Fruit fly (Drosophila melanogaster): ENCODE measurements around the gene Cyp4e3.

Cyp4e3 gene

dm6 chr2L:9744634-9745033, 5.2 kb downstream of the Cyp4e3 start:
- TF ChIP-seq bowl (GFP tag; IDR thresholded peaks at IDR 0.05) (no peak), Ada2b (GFP tag; IDR thresholded peaks at IDR 0.05) (no peak), Deaf1 (tag; optimal IDR thresholded peaks at IDR 0.05) (peak; percentile 72), inv (GFP tag; IDR thresholded peaks at IDR 0.05; ENCODE audit: partially characterized antibody) (no peak), eyg (GFP tag; optimal IDR thresholded peaks at IDR 0.05) (no peak), CG1647 (GFP tag; optimal IDR thresholded peaks at IDR 0.05) (no peak), Trl (optimal IDR thresholded peaks at IDR 0.05) (peak; percentile 39 to 75), Trl (GFP tag; optimal IDR thresholded peaks at IDR 0.05) (no peak), tap (tag; optimal IDR thresholded peaks at IDR 0.05) (no peak), fu2 (GFP tag; optimal IDR thresholded peaks at IDR 0.05) (no peak), Drgx (GFP tag; IDR thresholded peaks at IDR 0.05) (peak; percentile 19; the same call in 1 of the 2 replicates), GATAe (GFP tag; conservative IDR thresholded peaks at IDR 0.05) (no peak), CG14965 (GFP tag; optimal IDR thresholded peaks at IDR 0.05; ENCODE audit: borderline replicate concordance) (no peak), CG9817 (tag; optimal IDR thresholded peaks at IDR 0.05) (no peak)

- TF ChIP-seq Doc2 (GFP tag; IDR thresholded peaks at IDR 0.05) (no peak), CG10431 (GFP tag; optimal IDR thresholded peaks at IDR 0.05) (no peak), CG11247 (GFP tag; IDR thresholded peaks at IDR 0.05) (no peak), B-H2 (GFP tag; optimal IDR thresholded peaks at IDR 0.05) (no peak), CG43689 (GFP tag; IDR thresholded peaks at IDR 0.05) (no peak), CG12659 (GFP tag; optimal IDR thresholded peaks at IDR 0.05) (no peak), wor (GFP tag; IDR thresholded peaks at IDR 0.05) (no peak), otp (GFP tag; IDR thresholded peaks at IDR 0.05) (no peak), vnd (GFP tag; IDR thresholded peaks at IDR 0.05; ENCODE audit: partially characterized antibody) (no peak), CG16779 (GFP tag; IDR thresholded peaks at IDR 0.05) (0 out of 2 replicates have a peak, but pooled peaks have one; percentile 24), Mes4 (GFP tag; optimal IDR thresholded peaks at IDR 0.05) (no peak), CG10543 (GFP tag; optimal IDR thresholded peaks at IDR 0.05) (peak; percentile 1), CG31224 (GFP tag; IDR thresholded peaks at IDR 0.05) (0 out of 2 replicates have a peak, but pooled peaks have one; percentile 9), CG10979 (tag; optimal IDR thresholded peaks at IDR 0.05) (no peak), CG13894 (tag; optimal IDR thresholded peaks at IDR 0.05) (peak; percentile 39), CG9797 (GFP tag; optimal IDR thresholded peaks at IDR 0.05) (no peak), chm (GFP tag; IDR thresholded peaks at IDR 0.05) (no peak), ranshi (GFP tag; IDR thresholded peaks at IDR 0.05) (no peak), Deaf1 (tag; optimal IDR thresholded peaks at IDR 0.05) (peak; percentile 92), knrl (GFP tag; IDR thresholded peaks at IDR 0.05; ENCODE audit: partially characterized antibody) (0 out of 3 replicates have a peak, but pooled peaks have one; percentile 7), CG8290 (GFP tag; optimal IDR thresholded peaks at IDR 0.05) (no peak), CG8290 (tag; optimal IDR thresholded peaks at IDR 0.05) (peak in 1 of 2 experiments; percentile 27), abd-A (tag; optimal IDR thresholded peaks at IDR 0.05) (peak; percentile 64), Ets65A (GFP tag) (peak; percentile 75), CG7987 (GFP tag; optimal IDR thresholded peaks at IDR 0.05) (no peak), ewg (GFP tag; optimal IDR thresholded peaks at IDR 0.05) (peak; percentile 49), CG3838 (GFP tag; optimal IDR thresholded peaks at IDR 0.05) (no peak), HmgD (GFP tag; optimal IDR thresholded peaks at IDR 0.05) (no peak)
Measured at dm6 chr2L:9743823-9744222, 6.0 kb downstream of the Cyp4e3 start.

- TF ChIP-seq onecut (GFP tag; IDR thresholded peaks at IDR 0.05) = peak; percentile 67
- no peak for TF ChIP-seq CG12236 (GFP tag; optimal IDR thresholded peaks at IDR 0.05)
- no peak for TF ChIP-seq vnd (GFP tag; IDR thresholded peaks at IDR 0.05; ENCODE audit: partially characterized antibody)
- no peak for TF ChIP-seq YL-1 (GFP tag; optimal IDR thresholded peaks at IDR 0.05)
Measured at dm6 chr2L:9739685-9740084, 10.2 kb downstream of the Cyp4e3 start.

Data from whole organism, embryonic.